Worm (Caenorhabditis elegans): Measurements from ENCODE around the gene C35D10.6.

The C35D10.6 gene

ce11 chrIII:4873395-4873794, 14.3 kb downstream of the C35D10.6 start:
- no peak for TF ChIP-seq nhr-42 (GFP tag; IDR thresholded peaks at IDR 0.05)
- peak; percentile 96 for TF ChIP-seq aha-1 (tag)

- TF ChIP-seq hlh-11 (tag; optimal IDR thresholded peaks at IDR 0.05) = no peak
- no peak for TF ChIP-seq gei-8 (GFP tag; optimal IDR thresholded peaks at IDR 0.05)
- no peak for TF ChIP-seq ceh-20 (GFP tag; IDR thresholded peaks at IDR 0.05)
- no peak for TF ChIP-seq madf-9 (GFP tag; conservative IDR thresholded peaks at IDR 0.05)
- no peak for TF ChIP-seq jun-1 (tag; optimal IDR thresholded peaks at IDR 0.05)
- TF ChIP-seq unc-39 (tag; optimal IDR thresholded peaks at IDR 0.05) = no peak
- TF ChIP-seq D1046.2 (GFP tag; IDR thresholded peaks at IDR 0.05) = no peak
- no peak for TF ChIP-seq daf-12 (tag; optimal IDR thresholded peaks at IDR 0.05)
- no peak for TF ChIP-seq hif-1 (tag; optimal IDR thresholded peaks at IDR 0.05)
- no peak for TF ChIP-seq zip-11 (GFP tag; IDR thresholded peaks at IDR 0.05)
- TF ChIP-seq spr-1 (tag; optimal IDR thresholded peaks at IDR 0.05) = no peak
- TF ChIP-seq sdz-12 (GFP tag; optimal IDR thresholded peaks at IDR 0.05) = no peak
- no peak for TF ChIP-seq zip-2 (tag; optimal IDR thresholded peaks at IDR 0.05)
- TF ChIP-seq F10B5.3 (tag; optimal IDR thresholded peaks at IDR 0.05) = no peak
- TF ChIP-seq ZK546.5 (tag; optimal IDR thresholded peaks at IDR 0.05) = no peak
- TF ChIP-seq rbr-2 (tag; optimal IDR thresholded peaks at IDR 0.05) = no peak
- TF ChIP-seq F44E2.7 (GFP tag; IDR thresholded peaks at IDR 0.05) = no peak
- TF ChIP-seq nhr-41 (GFP tag; IDR thresholded peaks at IDR 0.05) = no peak
- TF ChIP-seq lim-7 (GFP tag; IDR thresholded peaks at IDR 0.05) = no peak
- no peak for TF ChIP-seq F37D6.2 (tag; optimal IDR thresholded peaks at IDR 0.05)
Measured at ce11 chrIII:4874671-4875070, 15.5 kb downstream of the C35D10.6 start, which contains the start of gene C35D10.12. Gene C35D10.12 (minus strand): TSS chrIII:4874771.

ce11 chrIII:4875663-4876062, 16.5 kb downstream of the C35D10.6 start:
- TF ChIP-seq unc-62 (GFP tag; optimal IDR thresholded peaks at IDR 0.05 in 1 of 2) = peak in 1 of 2 experiments; percentile 77
- no peak for TF ChIP-seq unc-62 (tag; optimal IDR thresholded peaks at IDR 0.05)
- TF ChIP-seq nhr-10 (tag; optimal IDR thresholded peaks at IDR 0.05) = no peak
- TF ChIP-seq fkh-10 (GFP tag; optimal IDR thresholded peaks at IDR 0.05) = no peak
- peak; percentile 53; the same call in 1 of the 2 replicates for TF ChIP-seq hmg-1.1 (GFP tag; IDR thresholded peaks at IDR 0.05)
- no peak for TF ChIP-seq duxl-1 (tag; optimal IDR thresholded peaks at IDR 0.05; ENCODE audit: poor library complexity)
- TF ChIP-seq ceh-28 (tag; optimal IDR thresholded peaks at IDR 0.05) = no peak

ce11 chrIII:4878281-4878680, 19.1 kb downstream of the C35D10.6 start, which contains the start of the genes tost-1 and arx-6:
Gene tost-1 (minus strand): TSS chrIII:4878311.
Gene arx-6 (plus strand): TSS chrIII:4878658.
- TF ChIP-seq dpl-1 (GFP tag; optimal IDR thresholded peaks at IDR 0.05) (peak; percentile 84), lsy-2 (tag; optimal IDR thresholded peaks at IDR 0.05) (peak in 1 of 2 experiments; percentile 69), mes-2 (tag; optimal IDR thresholded peaks at IDR 0.05; ENCODE audit: poor library complexity, severe bottlenecking) (peak; percentile 81), ceh-44 (GFP tag; IDR thresholded peaks at IDR 0.05) (no peak), fkh-10 (GFP tag; optimal IDR thresholded peaks at IDR 0.05) (peak; percentile 19), lin-38 (GFP tag; IDR thresholded peaks at IDR 0.05) (peak; percentile 93)

ce11 chrIII:4879445-4879844, 20.3 kb downstream of the C35D10.6 start, which contains the start of gene C35D10.1:
Gene C35D10.1 (plus strand): TSS chrIII:4879745.
- TF ChIP-seq mdt-29 (GFP tag; IDR thresholded peaks at IDR 0.05) (no peak), lin-38 (GFP tag; IDR thresholded peaks at IDR 0.05) (peak; percentile 62), ceh-28 (tag; optimal IDR thresholded peaks at IDR 0.05) (peak; percentile 38)

All from whole organism, L4 larva.